Fruit fly (Drosophila melanogaster): Measurements from ENCODE around the gene CG14618.

The CG14618 gene

dm6 chrX:22491028-22491769, 17.7 kb downstream of the CG14618 start:
- no peak for TF ChIP-seq pan (optimal IDR thresholded peaks at IDR 0.05)
- TF ChIP-seq Dll (optimal IDR thresholded peaks at IDR 0.05): no peak
- TF ChIP-seq EcR (GFP tag; optimal IDR thresholded peaks at IDR 0.05): no peak
- no peak for TF ChIP-seq psq (optimal IDR thresholded peaks at IDR 0.05)
- TF ChIP-seq usp (GFP tag; optimal IDR thresholded peaks at IDR 0.05): no peak
- TF ChIP-seq CG8478 (optimal IDR thresholded peaks at IDR 0.05): no peak

dm6 chrX:22499557-22499956, 26.1 kb downstream of the CG14618 start:
- TF ChIP-seq psq (optimal IDR thresholded peaks at IDR 0.05): no peak
- TF ChIP-seq pan (optimal IDR thresholded peaks at IDR 0.05): no peak
- no peak for TF ChIP-seq EcR (GFP tag; optimal IDR thresholded peaks at IDR 0.05)
- TF ChIP-seq usp (GFP tag; optimal IDR thresholded peaks at IDR 0.05): no peak
- TF ChIP-seq Dll (optimal IDR thresholded peaks at IDR 0.05): no peak
- TF ChIP-seq CG8478 (optimal IDR thresholded peaks at IDR 0.05): no peak

- TF ChIP-seq pan (optimal IDR thresholded peaks at IDR 0.05) (no peak), Dll (optimal IDR thresholded peaks at IDR 0.05) (no peak)
Observed at dm6 chrX:22502225-22502624, 28.7 kb downstream of the CG14618 start.

dm6 chrX:22509085-22509484, 35.6 kb downstream of the CG14618 start:
- no peak for TF ChIP-seq usp (GFP tag; optimal IDR thresholded peaks at IDR 0.05)
- TF ChIP-seq CG8478 (optimal IDR thresholded peaks at IDR 0.05): no peak
- no peak for TF ChIP-seq pan (optimal IDR thresholded peaks at IDR 0.05)
- no peak for TF ChIP-seq psq (optimal IDR thresholded peaks at IDR 0.05)
- no peak for TF ChIP-seq EcR (GFP tag; optimal IDR thresholded peaks at IDR 0.05)
- TF ChIP-seq Dll (optimal IDR thresholded peaks at IDR 0.05): no peak

dm6 chrX:22510776-22511175, 37.3 kb downstream of the CG14618 start:
- TF ChIP-seq psq (optimal IDR thresholded peaks at IDR 0.05) (no peak), Dll (optimal IDR thresholded peaks at IDR 0.05) (no peak), EcR (GFP tag; optimal IDR thresholded peaks at IDR 0.05) (no peak), CG8478 (optimal IDR thresholded peaks at IDR 0.05) (no peak), usp (GFP tag; optimal IDR thresholded peaks at IDR 0.05) (no peak), pan (optimal IDR thresholded peaks at IDR 0.05) (no peak)

dm6 chrX:22512071-22512470, 38.6 kb downstream of the CG14618 start:
- TF ChIP-seq psq (optimal IDR thresholded peaks at IDR 0.05): no peak
- TF ChIP-seq usp (GFP tag; optimal IDR thresholded peaks at IDR 0.05): no peak
- TF ChIP-seq pan (optimal IDR thresholded peaks at IDR 0.05): no peak
- no peak for TF ChIP-seq EcR (GFP tag; optimal IDR thresholded peaks at IDR 0.05)
- TF ChIP-seq CG8478 (optimal IDR thresholded peaks at IDR 0.05): no peak
- TF ChIP-seq Dll (optimal IDR thresholded peaks at IDR 0.05): no peak

dm6 chrX:22514948-22515347, 41.5 kb downstream of the CG14618 start, which contains the start of gene CG17600:
Gene CG17600 (plus strand): TSS chrX:22515197.
- TF ChIP-seq Dll (optimal IDR thresholded peaks at IDR 0.05): no peak

Data from whole organism.